Worm (Caenorhabditis elegans) whole organism, L4/young adult: ENCODE results near the gene C02F12.8.

ENCODE experiments used
- W03F9.2 ChIP-seq: fragments of 150-350 bp; optimal IDR thresholded peaks from 2 replicates; lab custom pipeline; 2014; ENCODE audit warnings: missing biosample characterization, missing genetic modification characterization
- dao-5 ChIP-seq: sonication (generic microtip); optimal IDR thresholded peaks from 2 replicates; lab custom pipeline; 2016; ENCODE audit warnings: missing genotype, missing genetic modification characterization, moderate library complexity, missing compliant biosample characterization
- him-1 ChIP-seq: sonication (generic microtip); optimal IDR thresholded peaks from 2 replicates; lab custom pipeline; 2016; ENCODE audit warnings: missing genotype, missing genetic modification reagents, missing genetic modification characterization, missing compliant biosample characterization

The C02F12.8 gene

ce11 chrX:3659192-3659591 is 33.8 kb downstream of the C02F12.8 start, which contains the start of gene R11G1.1:
R11G1.1 (plus strand) TSS chrX:3659492.
- TF ChIP-seq him-1 (no peak), W03F9.2 (tag; lab: Kevin White, UChicago) (no peak), dao-5 (no peak)

ce11 chrX:3655972-3656371 is 37.1 kb downstream of the C02F12.8 start, which contains the start of gene R11G1.7:
R11G1.7 (plus strand) TSS chrX:3656272.
- TF ChIP-seq W03F9.2 (tag; lab: Kevin White, UChicago) (no peak), him-1 (no peak)

- TF ChIP-seq him-1 (no peak), dao-5 (no peak), W03F9.2 (tag; lab: Kevin White, UChicago) (no peak)
Observed at ce11 chrX:3654623-3655022, 38.4 kb downstream of the C02F12.8 start, which contains the start of gene R11G1.11. R11G1.11 (plus strand) TSS chrX:3654923.

ce11 chrX:3650100-3650809 is 42.8 kb downstream of the C02F12.8 start, which contains the start of the genes sax-1 and R11G1.2:
sax-1 (minus strand) TSS chrX:3650150.
R11G1.2 (plus strand) TSS chrX:3650614.
- TF ChIP-seq him-1, result no peak
- peak; percentile 39 for TF ChIP-seq W03F9.2 (tag; lab: Kevin White, UChicago)
- no peak for TF ChIP-seq dao-5

- TF ChIP-seq dao-5 (no peak), him-1 (no peak), W03F9.2 (tag; lab: Kevin White, UChicago) (no peak)
Observed at ce11 chrX:3645924-3646323, 47.1 kb downstream of the C02F12.8 start.

- TF ChIP-seq him-1, result no peak
- no peak for TF ChIP-seq W03F9.2 (tag; lab: Kevin White, UChicago)
- no peak for TF ChIP-seq dao-5
Observed at ce11 chrX:3644796-3645195, 48.2 kb downstream of the C02F12.8 start, which contains the start of gene tmem-24. tmem-24 (minus strand) TSS chrX:3644896.
